Fruit fly (Drosophila melanogaster) whole organism, embryonic: ENCODE measurements around the gene CoRest.

Experiments used
- Awh ChIP-seq: fragments of 200-800 bp; sonication (Bioruptor generic); IDR thresholded peaks from 2 replicates; pipeline ENCODE4, ENCODE4 v1.3.6; 2022; ENCODE audit warnings: missing biosample characterization, missing genetic modification characterization
- CG10147 ChIP-seq: fragments of 200-800 bp; sonication (Bioruptor generic); optimal IDR thresholded peaks from 2 replicates; lab custom pipeline; 2019; ENCODE audit warnings: missing biosample characterization, mild to moderate bottlenecking, missing genetic modification characterization, moderate library complexity
- CG12071 ChIP-seq: fragments of 200-800 bp; sonication (Bioruptor generic); optimal IDR thresholded peaks from 3 replicates; lab custom pipeline; 2018; ENCODE audit warnings: missing biosample characterization, mild to moderate bottlenecking, missing genetic modification characterization
- CG12769 ChIP-seq: fragments of 200-800 bp; sonication (Bioruptor generic); optimal IDR thresholded peaks from 2 replicates; lab custom pipeline; 2019; ENCODE audit warnings: missing biosample characterization, mild to moderate bottlenecking, missing genetic modification characterization, moderate library complexity
- CG13287 ChIP-seq: fragments of 200-800 bp; sonication (Bioruptor generic); IDR thresholded peaks from 2 replicates; pipeline ENCODE4 v1.3.6; 2022; ENCODE audit warnings: missing biosample characterization, missing genetic modification characterization; ENCODE audit not compliant: partially characterized antibody
- CG13775 ChIP-seq: fragments of 200-800 bp; sonication (Bioruptor generic); optimal IDR thresholded peaks from 3 replicates; lab custom pipeline; 2017; ENCODE audit warnings: missing biosample characterization, mild to moderate bottlenecking, missing genetic modification characterization
- CG14965 ChIP-seq: fragments of 200-800 bp; sonication (Bioruptor generic); optimal IDR thresholded peaks from 2 replicates; lab custom pipeline; 2016; ENCODE audit warnings: missing biosample characterization, missing genetic modification characterization, borderline replicate concordance
- CG16815 ChIP-seq: fragments of 200-800 bp; sonication (Bioruptor generic); optimal IDR thresholded peaks from 3 replicates; lab custom pipeline; 2017; ENCODE audit warnings: missing biosample characterization, mild to moderate bottlenecking, missing genetic modification characterization
- CG17912 ChIP-seq: fragments of 200-800 bp; sonication (Bioruptor generic); optimal IDR thresholded peaks from 2 replicates; lab custom pipeline; 2018; ENCODE audit warnings: missing biosample characterization, mild to moderate bottlenecking, missing genetic modification characterization
- CG1832 ChIP-seq: fragments of 200-800 bp; sonication (Bioruptor generic); optimal IDR thresholded peaks from 2 replicates; lab custom pipeline; 2017; ENCODE audit warnings: missing biosample characterization, mild to moderate bottlenecking, missing genetic modification characterization, inconsistent platforms
- CG30431 ChIP-seq: fragments of 200-800 bp; sonication (Bioruptor generic); optimal IDR thresholded peaks from 2 replicates; lab custom pipeline; 2017; ENCODE audit warnings: missing biosample characterization, missing genetic modification characterization
- CG3163 ChIP-seq: fragments of 200-800 bp; sonication (Bioruptor generic); optimal IDR thresholded peaks from 3 replicates; lab custom pipeline; 2016; ENCODE audit warnings: missing biosample characterization, missing genetic modification characterization
- CG32532 ChIP-seq: fragments of 200-800 bp; sonication (Bioruptor generic); IDR thresholded peaks from 2 replicates; pipeline ENCODE4 v1.3.6; 2022; ENCODE audit warnings: missing biosample characterization, missing genetic modification characterization
- CG34422 ChIP-seq: fragments of 200-800 bp; sonication (Bioruptor generic); IDR thresholded peaks from 3 replicates; pipeline ENCODE4 v1.3.6; 2022; ENCODE audit warnings: missing biosample characterization, missing genetic modification characterization
- CG4282 ChIP-seq: fragments of 200-800 bp; sonication (Bioruptor generic); optimal IDR thresholded peaks from 2 replicates; lab custom pipeline; 2016; ENCODE audit warnings: missing biosample characterization, missing genetic modification characterization
- CG7556 ChIP-seq: fragments of 200-800 bp; sonication (Bioruptor generic); optimal IDR thresholded peaks from 2 replicates; lab custom pipeline; 2017; ENCODE audit warnings: missing biosample characterization, mild to moderate bottlenecking, missing genetic modification characterization
- CG7786 ChIP-seq: fragments of 200-800 bp; sonication (Bioruptor generic); optimal IDR thresholded peaks from 2 replicates; lab custom pipeline; 2016; ENCODE audit warnings: missing biosample characterization, missing genetic modification characterization
- CG8924 ChIP-seq: fragments of 200-800 bp; optimal IDR thresholded peaks from 3 replicates; lab custom pipeline; 2019; ENCODE audit warnings: missing biosample characterization, mild to moderate bottlenecking, missing genetic modification characterization, moderate library complexity
- Camta ChIP-seq: fragments of 200-800 bp; sonication (Bioruptor generic); optimal IDR thresholded peaks from 2 replicates; lab custom pipeline; 2016; ENCODE audit warnings: missing biosample characterization, missing genetic modification characterization
- CkIIα-i1 ChIP-seq: fragments of 200-800 bp; sonication (Bioruptor generic); IDR thresholded peaks from 2 replicates; pipeline ENCODE4 v1.3.6; 2022; ENCODE audit warnings: missing biosample characterization, missing genetic modification characterization
- CoRest ChIP-seq: fragments of 200-800 bp; sonication (Bioruptor generic); optimal IDR thresholded peaks from 3 replicates; lab custom pipeline; 2018; ENCODE audit warnings: missing biosample characterization, mild to moderate bottlenecking, missing genetic modification characterization, moderate library complexity
- CrebB ChIP-seq: fragments of 200-800 bp; sonication (Bioruptor generic); optimal IDR thresholded peaks from 3 replicates; lab custom pipeline; 2018; ENCODE audit warnings: missing biosample characterization, mild to moderate bottlenecking, missing genetic modification characterization
- D ChIP-seq, 2 experiments: fragments of 200-800 bp in 1 of 2; fragments of >200 bp in 1 of 2; sonication (Bioruptor generic) in 1 of 2; optimal IDR thresholded peaks; 2 replicates in 1 of 2; 3 replicates in 1 of 2; lab custom pipeline; 2017; ENCODE audit warnings: mild to moderate bottlenecking in 1 of 2, missing biosample characterization in 1 of 2, missing genetic modification characterization in 1 of 2, missing genetic modification reagents in 1 of 2
- Dp ChIP-seq: fragments of 200-800 bp; sonication (Bioruptor generic); optimal IDR thresholded peaks from 2 replicates; lab custom pipeline; 2018; ENCODE audit warnings: missing biosample characterization, mild to moderate bottlenecking, missing genetic modification characterization, moderate library complexity
- Dref ChIP-seq: fragments of 200-800 bp; sonication (Bioruptor generic); IDR thresholded peaks from 2 replicates; pipeline ENCODE4 v1.3.6; 2022; ENCODE audit warnings: missing biosample characterization, missing genetic modification characterization
- Ets65A ChIP-seq: fragments of 200-800 bp; sonication (Bioruptor generic); peaks from one replicate; lab custom pipeline; 2016; ENCODE audit warnings: missing biosample characterization, missing genetic modification characterization
- Gsc ChIP-seq: fragments of 200-800 bp; sonication (Bioruptor generic); IDR thresholded peaks from 2 replicates; pipeline ENCODE4 v1.3.6; 2022; ENCODE audit warnings: missing biosample characterization, missing genetic modification characterization
- Hmx ChIP-seq: fragments of 200-800 bp; sonication (Bioruptor generic); optimal IDR thresholded peaks from 2 replicates; lab custom pipeline; 2016; ENCODE audit warnings: missing biosample characterization, missing genetic modification characterization
- Hsf ChIP-seq: fragments of 200-800 bp; sonication (Bioruptor generic); optimal IDR thresholded peaks from 3 replicates; lab custom pipeline; 2016; ENCODE audit warnings: missing biosample characterization, missing genetic modification characterization
- MBD-R2 ChIP-seq: fragments of 200-800 bp; sonication (Bioruptor generic); IDR thresholded peaks from 2 replicates; pipeline ENCODE4 v1.3.6; 2022; ENCODE audit warnings: missing biosample characterization, missing genetic modification characterization
- Med ChIP-seq: fragments of 200-800 bp; sonication (Bioruptor generic); peaks from one replicate; lab custom pipeline; 2016; ENCODE audit warnings: missing biosample characterization, missing genetic modification characterization, mild to moderate bottlenecking, inconsistent platforms, moderate library complexity
- YL-1 ChIP-seq: fragments of 200-800 bp; sonication (Bioruptor generic); optimal IDR thresholded peaks from 3 replicates; lab custom pipeline; 2017; ENCODE audit warnings: missing biosample characterization, mild to moderate bottlenecking, missing genetic modification characterization
- al ChIP-seq: fragments of 200-800 bp; sonication (Bioruptor generic); IDR thresholded peaks from 2 replicates; pipeline ENCODE4 v1.3.6; 2022; ENCODE audit warnings: missing biosample characterization, missing genetic modification characterization
- aop ChIP-seq: fragments of 200-800 bp; sonication (Bioruptor generic); IDR thresholded peaks from 2 replicates; pipeline ENCODE4 v1.3.6; 2022; ENCODE audit warnings: missing biosample characterization, missing genetic modification characterization
- cad ChIP-seq: fragments of >200 bp; optimal IDR thresholded peaks from 2 replicates; lab custom pipeline; 2017; ENCODE audit warnings: missing biosample characterization, missing genetic modification characterization
- caup ChIP-seq: fragments of 200-800 bp; sonication (Bioruptor generic); optimal IDR thresholded peaks from 3 replicates; lab custom pipeline; 2017; ENCODE audit warnings: missing biosample characterization, mild to moderate bottlenecking, missing genetic modification characterization, moderate library complexity; ENCODE audit not compliant: severe bottlenecking
- cg ChIP-seq: fragments of 200-800 bp; sonication (Bioruptor generic); optimal IDR thresholded peaks from 3 replicates; lab custom pipeline; 2019; ENCODE audit warnings: missing biosample characterization, mild to moderate bottlenecking, missing genetic modification characterization, moderate library complexity
- ci ChIP-seq: fragments of 200-800 bp; sonication (Bioruptor generic); IDR thresholded peaks from 3 replicates; pipeline ENCODE4 v1.3.6; 2022; ENCODE audit warnings: missing biosample characterization, missing genetic modification characterization
- crp ChIP-seq, 2 experiments: fragments of 200-800 bp; sonication (Bioruptor generic); optimal IDR thresholded peaks; 2 replicates in 1 of 2; 3 replicates in 1 of 2; lab custom pipeline; 2017; ENCODE audit warnings: missing biosample characterization in 2 of 2, missing genetic modification characterization in 2 of 2, mild to moderate bottlenecking in 1 of 2, moderate library complexity in 1 of 2
- dmrt11E ChIP-seq: fragments of 200-800 bp; sonication (Bioruptor generic); optimal IDR thresholded peaks from 3 replicates; lab custom pipeline; 2018; ENCODE audit warnings: missing biosample characterization, mild to moderate bottlenecking, missing genetic modification characterization, moderate library complexity
- dysf ChIP-seq: fragments of 200-800 bp; sonication (Bioruptor generic); IDR thresholded peaks from 3 replicates; pipeline ENCODE4 v1.3.6; 2022; ENCODE audit warnings: missing biosample characterization, missing genetic modification characterization
- ems ChIP-seq: fragments of 200-800 bp; sonication (Bioruptor generic); optimal IDR thresholded peaks from 3 replicates; lab custom pipeline; 2016; ENCODE audit warnings: missing biosample characterization, missing genetic modification characterization
- otp ChIP-seq: fragments of 200-800 bp; sonication (Bioruptor generic); IDR thresholded peaks from 3 replicates; pipeline ENCODE4, ENCODE4 v1.3.6; 2022; ENCODE audit warnings: missing biosample characterization, missing genetic modification characterization
- pb ChIP-seq: fragments of 200-800 bp; sonication (Bioruptor generic); optimal IDR thresholded peaks from 3 replicates; lab custom pipeline; 2016; ENCODE audit warnings: missing biosample characterization, missing genetic modification characterization
- pzg ChIP-seq: fragments of 200-800 bp; sonication (Bioruptor generic); optimal IDR thresholded peaks from 3 replicates; lab custom pipeline; 2018; ENCODE audit warnings: missing biosample characterization, mild to moderate bottlenecking, missing genetic modification characterization, moderate library complexity
- sd ChIP-seq: fragments of 200-800 bp; sonication (Bioruptor generic); optimal IDR thresholded peaks from 3 replicates; lab custom pipeline; 2018; ENCODE audit warnings: missing biosample characterization, mild to moderate bottlenecking, missing genetic modification characterization, moderate library complexity
- shn ChIP-seq: fragments of 200-800 bp; sonication (Bioruptor generic); optimal IDR thresholded peaks from 3 replicates; lab custom pipeline; 2016; ENCODE audit warnings: missing biosample characterization, missing genetic modification characterization
- slou ChIP-seq: fragments of 200-800 bp; sonication (Bioruptor generic); optimal IDR thresholded peaks from 3 replicates; lab custom pipeline; 2016; ENCODE audit warnings: missing biosample characterization, missing genetic modification characterization
- tin ChIP-seq: fragments of 200-800 bp; sonication (Bioruptor generic); optimal IDR thresholded peaks from 3 replicates; lab custom pipeline; 2016; ENCODE audit warnings: missing biosample characterization, missing genetic modification characterization
- toy ChIP-seq: fragments of 200-800 bp; sonication (Bioruptor generic); IDR thresholded peaks from 2 replicates; pipeline ENCODE4 v1.3.6; 2022; ENCODE audit warnings: missing biosample characterization, missing genetic modification characterization
- trh ChIP-seq: fragments of 200-800 bp; sonication (Bioruptor generic); optimal IDR thresholded peaks from 2 replicates; lab custom pipeline; 2016; ENCODE audit warnings: missing biosample characterization, missing genetic modification characterization

Gene CoRest

DNA sequence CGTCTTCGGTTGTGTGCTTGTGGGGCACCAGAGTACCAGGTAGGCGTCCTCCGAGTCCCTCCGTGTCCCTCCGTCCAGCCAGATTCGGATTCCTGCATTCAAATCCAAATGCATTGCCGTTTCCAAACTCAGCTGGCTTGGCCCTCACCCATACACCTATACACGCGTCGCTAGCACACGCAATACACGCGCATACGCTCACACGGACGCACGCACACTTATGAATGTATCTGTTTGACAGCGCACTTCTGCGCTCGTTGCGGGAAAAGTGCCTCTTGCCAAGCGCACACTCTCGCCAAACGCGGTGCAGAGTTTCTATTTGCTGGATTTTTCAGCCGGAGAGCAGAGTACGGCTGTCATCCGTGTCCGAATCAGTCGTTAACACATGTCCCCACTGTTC lies 868 bp downstream of the CoRest start (continued):
- TF ChIP-seq pb (no peak), ems (GFP tag; lab: Kevin White, UChicago) (no peak), CG7556 (GFP tag; lab: Kevin White, UChicago) (no peak), aop (GFP tag; lab: Robert Waterston, UW) (no peak), al (GFP tag; lab: Robert Waterston, UW) (no peak), dysf (GFP tag; lab: Robert Waterston, UW) (no peak), CG1832 (GFP tag; lab: Kevin White, UChicago) (no peak), Hsf (GFP tag; lab: Kevin White, UChicago) (no peak), CG34422 (GFP tag; lab: Robert Waterston, UW) (peak; percentile 48; the same call in 1 of the 3 replicates), CG30431 (GFP tag; lab: Kevin White, UChicago) (no peak), CG8924 (tag; lab: Kevin White, UChicago) (no peak), trh (GFP tag; lab: Kevin White, UChicago) (no peak), CG3163 (no peak), crp (GFP tag; optimal IDR thresholded peaks at IDR 0.05; lab: Kevin White, UChicago) (peak in 1 of 2 experiments; percentile 29), CG12769 (tag; lab: Kevin White, UChicago) (no peak), pzg (peak; percentile 21), tin (GFP tag; lab: Kevin White, UChicago) (no peak), CG10147 (GFP tag; lab: Kevin White, UChicago) (no peak), shn (GFP tag; lab: Kevin White, UChicago) (no peak), CG32532 (peak; percentile 38), ci (0 out of 3 replicates have a peak, but pooled peaks have one; percentile 31), CG16815 (no peak), CG14965 (GFP tag; lab: Kevin White, UChicago) (no peak), D (optimal IDR thresholded peaks at IDR 0.05; lab: Kevin White, UChicago) (no peak), D (GFP tag; optimal IDR thresholded peaks at IDR 0.05; lab: Kevin White, UChicago) (no peak), CG4282 (GFP tag; lab: Kevin White, UChicago) (no peak), slou (no peak), Dp (GFP tag; lab: Kevin White, UChicago) (no peak), Gsc (GFP tag; lab: Robert Waterston, UW) (no peak), cg (peak; percentile 97), CG13287 (GFP tag; lab: Robert Waterston, UW) (no peak), Awh (GFP tag; lab: Robert Waterston, UW) (no peak), cad (GFP tag; lab: Kevin White, UChicago) (no peak), CoRest (tag; lab: Kevin White, UChicago) (peak; percentile 94), Hmx (no peak), Dref (GFP tag; lab: Robert Waterston, UW) (0 out of 2 replicates have a peak, but pooled peaks have one; percentile 15), CG13775 (GFP tag; lab: Kevin White, UChicago) (no peak), CG17912 (GFP tag; lab: Kevin White, UChicago) (no peak), Camta (GFP tag; lab: Kevin White, UChicago) (no peak), CrebB (tag; lab: Kevin White, UChicago) (no peak), toy (GFP tag; lab: Robert Waterston, UW) (no peak), MBD-R2 (GFP tag; lab: Robert Waterston, UW) (peak; percentile 28; the same call in 1 of the 2 replicates), sd (tag; lab: Kevin White, UChicago) (no peak), otp (no peak), CG7786 (GFP tag; lab: Kevin White, UChicago) (no peak), caup (GFP tag; lab: Kevin White, UChicago) (no peak), CkIIα-i1 (GFP tag; lab: Robert Waterston, UW) (no peak), CG12071 (no peak), Med (GFP tag; lab: Kevin White, UChicago) (peak; percentile 23), YL-1 (GFP tag; lab: Kevin White, UChicago) (peak; percentile 54), Ets65A (GFP tag; lab: Kevin White, UChicago) (no peak), dmrt11E (tag; lab: Kevin White, UChicago) (no peak)
